Fruit fly (Drosophila melanogaster): Measurements from ENCODE around the gene Mtch.

- TF ChIP-seq Hr4 (GFP tag; optimal IDR thresholded peaks at IDR 0.05) (no peak), CG16779 (tag; optimal IDR thresholded peaks at IDR 0.05) (no peak), CG15336 (GFP tag; IDR thresholded peaks at IDR 0.05) (no peak), acj6 (GFP tag; optimal IDR thresholded peaks at IDR 0.05) (no peak)
These were observed 31.9 kb downstream of the Mtch start, which contains the start of gene Kaz1-ORFB for dm6 chr3L:216325-216724.

Measured in whole organism, prepupa.